Worm (Caenorhabditis elegans): Measurements from ENCODE around the gene dph-5.

dph-5 gene

DNA sequence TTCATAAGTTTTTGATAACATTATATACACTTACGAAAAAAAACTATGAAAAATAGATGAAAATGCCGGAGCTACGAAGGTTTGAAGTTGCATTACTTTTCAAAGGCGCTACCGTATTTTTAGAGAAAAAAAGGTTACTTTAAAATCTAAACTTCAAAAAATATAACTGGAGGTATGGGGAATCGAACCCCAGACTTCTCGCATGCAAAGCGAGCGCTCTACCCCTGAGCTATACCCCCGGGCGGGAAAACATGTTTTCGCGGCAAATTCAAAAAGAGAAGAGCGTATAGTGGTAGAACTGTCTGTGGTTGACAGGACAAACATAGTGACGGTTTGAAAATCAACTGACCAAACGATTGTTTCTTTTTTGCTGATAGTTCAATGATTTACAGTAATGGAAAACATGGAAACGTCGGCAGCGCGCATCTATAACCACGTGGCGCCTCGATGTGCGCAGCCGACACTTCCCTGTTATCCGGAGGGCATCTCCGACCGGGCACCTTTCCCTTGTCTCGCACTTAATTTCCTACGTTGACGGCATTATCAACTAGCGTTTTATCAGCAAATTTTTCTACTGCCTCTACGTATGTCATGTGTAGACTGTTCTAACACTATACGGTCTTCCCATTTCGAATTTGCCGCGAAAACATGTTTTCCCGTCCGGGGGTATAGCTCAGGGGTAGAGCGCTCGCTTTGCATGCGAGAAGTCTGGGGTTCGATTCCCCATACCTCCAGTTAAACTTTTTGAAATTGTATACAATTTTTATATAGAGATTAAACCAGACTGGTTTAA, 15.9 kb upstream of the dph-5 start:
- TF ChIP-seq nhr-23 (tag; optimal IDR thresholded peaks at IDR 0.05) (no peak), lsy-12 (tag; optimal IDR thresholded peaks at IDR 0.05) (no peak), nhr-25 (tag; optimal IDR thresholded peaks at IDR 0.05) (peak; percentile 38), fkh-10 (GFP tag; optimal IDR thresholded peaks at IDR 0.05) (no peak), elt-2 (tag; optimal IDR thresholded peaks at IDR 0.05) (peak; percentile 67), snpc-4 (tag; optimal IDR thresholded peaks at IDR 0.05) (peak; percentile 66), aly-2 (tag; optimal IDR thresholded peaks at IDR 0.05) (no peak), hmg-11 (tag; optimal IDR thresholded peaks at IDR 0.05) (no peak)

- TF ChIP-seq ama-1 (optimal IDR thresholded peaks at IDR 0.05): no peak
- no peak for TF ChIP-seq tbx-2 (tag; optimal IDR thresholded peaks at IDR 0.05)
- TF ChIP-seq fkh-10 (GFP tag; optimal IDR thresholded peaks at IDR 0.05): peak; percentile 67
- no peak for TF ChIP-seq skn-1 (tag; optimal IDR thresholded peaks at IDR 0.05)
- no peak for TF ChIP-seq fkh-2 (tag; optimal IDR thresholded peaks at IDR 0.05)
- no peak for TF ChIP-seq sea-2 (GFP tag; optimal IDR thresholded peaks at IDR 0.05)
- TF ChIP-seq lin-39 (tag; optimal IDR thresholded peaks at IDR 0.05): peak; percentile 9
- no peak for TF ChIP-seq nhr-28 (tag; optimal IDR thresholded peaks at IDR 0.05)
Measured at ce11 chrII:11335670-11336069, 14.3 kb upstream of the dph-5 start.

- TF ChIP-seq nhr-28 (tag; optimal IDR thresholded peaks at IDR 0.05) (peak; percentile 7), tbx-2 (tag; optimal IDR thresholded peaks at IDR 0.05) (peak; percentile 33), nhr-43 (tag; optimal IDR thresholded peaks at IDR 0.05; ENCODE audit: poor library complexity, severe bottlenecking) (peak; percentile 72), nhr-23 (tag; optimal IDR thresholded peaks at IDR 0.05) (peak; percentile 71), unc-62 (GFP tag; optimal IDR thresholded peaks at IDR 0.05) (no peak), aly-2 (tag; optimal IDR thresholded peaks at IDR 0.05) (no peak), sea-2 (GFP tag; optimal IDR thresholded peaks at IDR 0.05) (no peak), jun-1 (tag; optimal IDR thresholded peaks at IDR 0.05) (no peak), nhr-11 (tag; optimal IDR thresholded peaks at IDR 0.05) (no peak), elt-3 (tag; optimal IDR thresholded peaks at IDR 0.05) (peak in 1 of 3 experiments; percentile 75), mdl-1 (tag; optimal IDR thresholded peaks at IDR 0.05) (no peak)
Measured at ce11 chrII:11336163-11336562, 13.8 kb upstream of the dph-5 start.

DNA sequence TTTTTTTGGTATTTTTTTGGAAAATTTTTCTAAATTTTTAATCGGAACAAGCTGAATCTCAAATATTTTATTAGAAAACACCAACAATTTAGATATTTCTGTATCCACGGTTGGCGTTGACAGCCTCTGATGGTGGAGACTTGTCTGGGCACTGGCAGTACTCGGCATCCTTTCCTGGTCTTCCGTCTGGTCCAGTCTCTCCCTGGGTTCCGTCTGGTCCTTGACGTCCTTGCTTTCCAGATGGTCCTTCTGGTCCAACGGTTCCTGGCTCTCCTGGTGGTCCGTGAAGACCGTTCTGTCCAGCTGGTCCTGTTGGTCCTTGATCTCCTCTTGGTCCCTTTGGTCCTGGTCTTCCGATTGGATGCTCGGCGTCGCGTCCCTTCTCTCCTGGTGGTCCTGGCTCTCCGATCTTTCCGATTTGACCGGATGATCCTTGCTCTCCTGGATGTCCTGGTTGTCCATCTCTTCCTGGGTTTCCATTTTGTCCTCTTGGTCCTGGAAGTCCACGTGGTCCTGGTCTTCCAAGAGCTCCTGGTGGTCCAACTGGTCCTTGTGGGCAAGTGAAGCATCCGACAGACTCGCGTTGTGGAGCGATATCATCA, 13.3 kb upstream of the dph-5 start:
- TF ChIP-seq lin-15B (tag; optimal IDR thresholded peaks at IDR 0.05) (no peak), unc-62 (GFP tag; optimal IDR thresholded peaks at IDR 0.05) (no peak), nhr-11 (tag; optimal IDR thresholded peaks at IDR 0.05) (no peak), lsy-12 (tag; optimal IDR thresholded peaks at IDR 0.05) (no peak), tbx-2 (tag; optimal IDR thresholded peaks at IDR 0.05) (no peak), egl-27 (tag; optimal IDR thresholded peaks at IDR 0.05) (no peak), nhr-43 (tag; optimal IDR thresholded peaks at IDR 0.05; ENCODE audit: poor library complexity, severe bottlenecking) (peak; percentile 23), ama-1 (optimal IDR thresholded peaks at IDR 0.05) (peak; percentile 28), sea-2 (GFP tag; optimal IDR thresholded peaks at IDR 0.05) (no peak), daf-12 (tag; optimal IDR thresholded peaks at IDR 0.05) (no peak)

DNA sequence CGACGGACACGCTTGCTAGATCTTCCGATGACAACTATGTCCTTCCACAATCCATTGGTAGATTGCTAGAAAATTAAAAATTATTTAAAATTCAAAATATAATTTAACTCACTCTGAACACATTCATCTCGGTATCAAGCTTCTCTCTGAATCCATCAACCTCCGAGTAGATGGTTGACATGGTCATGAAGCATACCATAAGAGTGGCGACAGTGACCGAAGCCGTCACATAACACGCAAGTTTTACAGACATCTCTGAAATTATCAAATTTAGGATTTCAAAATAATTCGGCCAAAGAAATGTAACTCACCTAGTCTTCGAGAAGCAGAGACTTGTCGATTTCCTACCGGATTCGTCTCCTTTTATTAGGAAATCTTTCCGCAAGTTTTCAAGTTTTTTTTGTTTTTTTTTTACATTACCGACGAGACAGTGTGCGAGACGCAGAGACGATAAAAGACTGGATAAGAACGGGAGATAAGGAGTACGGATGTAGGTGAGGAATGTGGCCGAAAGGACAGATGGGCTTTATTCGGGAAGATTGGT, 12.4 kb upstream of the dph-5 start, which contains the start of gene sqt-1:
Gene sqt-1, minus strand, starts transcription at position 341 of the 544 bp plus-strand sequence.
- TF ChIP-seq nhr-25 (tag; optimal IDR thresholded peaks at IDR 0.05) (peak; percentile 4), nhr-23 (tag; optimal IDR thresholded peaks at IDR 0.05) (peak; percentile 52), nhr-67 (tag; optimal IDR thresholded peaks at IDR 0.05) (no peak), ama-1 (optimal IDR thresholded peaks at IDR 0.05) (peak; percentile 61), daf-12 (tag; optimal IDR thresholded peaks at IDR 0.05) (no peak), nhr-43 (tag; optimal IDR thresholded peaks at IDR 0.05; ENCODE audit: poor library complexity, severe bottlenecking) (peak; percentile 43), ceh-28 (tag; optimal IDR thresholded peaks at IDR 0.05) (no peak), elt-3 (tag; optimal IDR thresholded peaks at IDR 0.05) (peak in 1 of 3 experiments; percentile 72)

ce11 chrII:11339507-11339906, 10.5 kb upstream of the dph-5 start, which contains the start of gene rmd-3:
Gene rmd-3, minus strand, starts transcription at chrII:11339607.
- no peak for TF ChIP-seq elt-1 (tag; optimal IDR thresholded peaks at IDR 0.05)
- no peak for TF ChIP-seq ceh-82 (tag; optimal IDR thresholded peaks at IDR 0.05)
- TF ChIP-seq nfya-1 (tag; optimal IDR thresholded peaks at IDR 0.05; ENCODE audit: insufficient read depth): no peak
- TF ChIP-seq daf-12 (tag; optimal IDR thresholded peaks at IDR 0.05): no peak
- TF ChIP-seq unc-62 (GFP tag; optimal IDR thresholded peaks at IDR 0.05): no peak
- no peak for TF ChIP-seq ZK546.5 (tag; optimal IDR thresholded peaks at IDR 0.05)
- TF ChIP-seq elt-2 (tag; optimal IDR thresholded peaks at IDR 0.05): no peak
- TF ChIP-seq zag-1 (tag; optimal IDR thresholded peaks at IDR 0.05): no peak
- no peak for TF ChIP-seq ztf-11 (tag; optimal IDR thresholded peaks at IDR 0.05)
- TF ChIP-seq ceh-16 (tag; optimal IDR thresholded peaks at IDR 0.05): no peak
